Worm (Caenorhabditis elegans): Measurements from ENCODE around the gene B0024.13.

DNA sequence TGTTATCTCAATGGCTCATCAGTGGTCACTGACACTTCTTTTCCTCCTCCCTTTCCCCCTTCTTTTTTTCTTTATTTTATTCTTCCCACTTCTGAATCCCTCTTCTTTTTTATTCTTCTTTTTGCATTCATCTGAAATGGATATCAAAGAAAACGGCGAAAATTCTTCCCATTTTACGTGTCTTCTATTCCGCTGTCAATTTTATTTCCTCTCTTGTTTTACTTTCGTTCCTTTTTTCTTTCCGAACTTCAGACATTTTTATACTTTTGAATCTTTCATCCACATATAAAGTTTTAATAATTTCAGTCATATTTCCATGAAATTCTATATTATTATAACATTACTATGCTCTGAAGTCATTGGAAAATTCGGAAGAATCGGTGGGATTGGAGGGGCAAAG lies 33.3 kb upstream of the B0024.13 start, which contains the start of gene B0024.3:
- TF ChIP-seq W03F9.2 (tag; optimal IDR thresholded peaks at IDR 0.05) (no peak), him-1 (tag; optimal IDR thresholded peaks at IDR 0.05) (no peak), dao-5 (tag; optimal IDR thresholded peaks at IDR 0.05) (no peak)

All from whole organism, L4/young adult.